Worm (Caenorhabditis elegans) whole organism, midembryonic: ENCODE data around the gene ZK863.1.

Experiments used
- T22C8.4 ChIP-seq: fragments of 200-800 bp; sonication (Bioruptor generic); IDR thresholded peaks from 2 replicates; pipeline ENCODE4 v1.3.6; 2022; ENCODE audit warnings: missing genetic modification characterization, missing compliant biosample characterization
- cog-1 ChIP-seq: sonication (generic microtip); optimal IDR thresholded peaks from 2 replicates; lab custom pipeline; 2016; ENCODE audit warnings: missing genetic modification characterization, missing compliant biosample characterization
- flt-1 ChIP-seq: fragments of 200-800 bp; sonication (Bioruptor generic); IDR thresholded peaks from 2 replicates; pipeline ENCODE4 v1.3.6; 2022; ENCODE audit warnings: missing genetic modification characterization, missing compliant biosample characterization
- klf-2 ChIP-seq: fragments of 200-800 bp; sonication (Bioruptor generic); conservative IDR thresholded peaks from 2 replicates; pipeline ENCODE4 v1.3.6; 2022; ENCODE audit warnings: missing genetic modification reagents, missing genetic modification characterization, missing compliant biosample characterization
- med-1 ChIP-seq: sonication (generic microtip); optimal IDR thresholded peaks from 2 replicates; lab custom pipeline; 2017; ENCODE audit warnings: missing genetic modification characterization, mild to moderate bottlenecking, missing compliant biosample characterization, antibody characterized with exemption, missing genetic modification reagents; ENCODE audit not compliant: insufficient read depth
- tab-1 ChIP-seq: fragments of 200-800 bp; sonication (Bioruptor generic); IDR thresholded peaks from 2 replicates; pipeline ENCODE4 v1.3.6; 2022; ENCODE audit warnings: missing genetic modification characterization, missing compliant biosample characterization

- TF ChIP-seq klf-2: no peak
- no peak for TF ChIP-seq med-1 (GFP tag; lab: Kevin White, UChicago)
- TF ChIP-seq flt-1: no peak
- no peak for TF ChIP-seq T22C8.4 (GFP tag; lab: Robert Waterston, UW)
- TF ChIP-seq tab-1 (GFP tag; lab: Robert Waterston, UW): no peak
- TF ChIP-seq cog-1 (tag; lab: Kevin White, UChicago): no peak
Measured at ce11 chrV:12197748-12198147, 27.7 kb upstream of the ZK863.1 start.
